Fruit fly (Drosophila melanogaster) whole organism, embryonic: ENCODE measurements around the gene CG32371.

Source experiments
- Abd-B ChIP-seq: fragments of 200-800 bp; sonication (Bioruptor generic); optimal IDR thresholded peaks from 2 replicates; lab custom pipeline; 2018; ENCODE audit warnings: missing biosample characterization, mild to moderate bottlenecking, missing genetic modification characterization, moderate library complexity
- CG10366 ChIP-seq: fragments of 200-800 bp; sonication (Bioruptor generic); IDR thresholded peaks from 2 replicates; pipeline ENCODE4 v1.3.6; 2022; ENCODE audit warnings: missing biosample characterization, missing genetic modification characterization
- CG7839 ChIP-seq: fragments of 200-800 bp; sonication (Bioruptor generic); optimal IDR thresholded peaks from 3 replicates; lab custom pipeline; 2018; ENCODE audit warnings: missing biosample characterization, mild to moderate bottlenecking, missing genetic modification characterization, moderate library complexity
- Gug ChIP-seq: fragments of 200-800 bp; sonication (Bioruptor generic); IDR thresholded peaks from 4 replicates; pipeline ENCODE4 v1.3.6; 2022; ENCODE audit warnings: missing biosample characterization, missing genetic modification characterization
- Med ChIP-seq: fragments of 200-800 bp; sonication (Bioruptor generic); peaks from one replicate; lab custom pipeline; 2016; ENCODE audit warnings: missing biosample characterization, missing genetic modification characterization, mild to moderate bottlenecking, inconsistent platforms, moderate library complexity
- cas ChIP-seq: fragments of 200-800 bp; sonication (Bioruptor generic); IDR thresholded peaks from 2 replicates; pipeline ENCODE4 v1.3.6; 2022; ENCODE audit warnings: missing biosample characterization, missing genetic modification characterization
- gt ChIP-seq: fragments of 200-800 bp; sonication (Bioruptor generic); IDR thresholded peaks from 2 replicates; pipeline ENCODE4 v1.3.6; 2022; ENCODE audit warnings: missing biosample characterization, missing genetic modification characterization
- ind ChIP-seq: fragments of 200-800 bp; sonication (Bioruptor generic); optimal IDR thresholded peaks from 3 replicates; lab custom pipeline; 2016; ENCODE audit warnings: missing biosample characterization, missing genetic modification characterization
- pfk ChIP-seq: fragments of 200-800 bp; sonication (Bioruptor generic); optimal IDR thresholded peaks from 2 replicates; lab custom pipeline; 2018; ENCODE audit warnings: missing biosample characterization, mild to moderate bottlenecking, missing genetic modification characterization, moderate library complexity
- trem ChIP-seq: fragments of 200-800 bp; optimal IDR thresholded peaks from 3 replicates; lab custom pipeline; 2019; ENCODE audit warnings: missing biosample characterization, mild to moderate bottlenecking, missing genetic modification characterization, moderate library complexity
- vfl ChIP-seq: fragments of 200-800 bp; sonication (Bioruptor generic); optimal IDR thresholded peaks from 2 replicates; lab custom pipeline; 2016; ENCODE audit warnings: missing biosample characterization, missing genetic modification characterization

dm6 chr3L:7792775-7793174 lies 24.6 kb upstream of the CG32371 start:
- no peak for TF ChIP-seq Gug (GFP tag; lab: Robert Waterston, UW)
- TF ChIP-seq cas: no peak
- TF ChIP-seq ind (GFP tag; lab: Kevin White, UChicago): no peak
- TF ChIP-seq pfk: no peak
- no peak for TF ChIP-seq gt (GFP tag; lab: Robert Waterston, UW)
- TF ChIP-seq CG10366 (GFP tag; lab: Robert Waterston, UW): no peak
- no peak for TF ChIP-seq Med (GFP tag; lab: Kevin White, UChicago)
- TF ChIP-seq vfl (GFP tag; lab: Kevin White, UChicago): no peak
- TF ChIP-seq Abd-B (GFP tag; lab: Kevin White, UChicago): no peak
- TF ChIP-seq trem (tag; lab: Kevin White, UChicago): no peak
- no peak for TF ChIP-seq CG7839 (tag; lab: Kevin White, UChicago)
